Worm (Caenorhabditis elegans) whole organism, young adult: ENCODE results near the gene egl-9.

ENCODE experiments used
- ama-1 ChIP-seq, 3 experiments: fragments of 150-350 bp in 1 of 3; sonication (generic microtip) in 2 of 3; optimal IDR thresholded peaks; 2 replicates each; lab custom pipeline; 2014 to 2018; ENCODE audit warnings: missing biosample characterization in 2 of 3, missing genetic modification characterization in 2 of 3, missing genetic modification reagents in 2 of 3
- let-526 ChIP-seq: fragments of 200-800 bp; sonication (Bioruptor generic); IDR thresholded peaks from 2 replicates; pipeline ENCODE4 v1.3.6; 2022; ENCODE audit warnings: missing genetic modification reagents, missing genetic modification characterization, missing compliant biosample characterization
- ztf-18 ChIP-seq: sonication (generic microtip); optimal IDR thresholded peaks from 2 replicates; lab custom pipeline; 2016; ENCODE audit warnings: missing genotype, mild to moderate bottlenecking, missing genetic modification characterization, missing compliant biosample characterization

DNA sequence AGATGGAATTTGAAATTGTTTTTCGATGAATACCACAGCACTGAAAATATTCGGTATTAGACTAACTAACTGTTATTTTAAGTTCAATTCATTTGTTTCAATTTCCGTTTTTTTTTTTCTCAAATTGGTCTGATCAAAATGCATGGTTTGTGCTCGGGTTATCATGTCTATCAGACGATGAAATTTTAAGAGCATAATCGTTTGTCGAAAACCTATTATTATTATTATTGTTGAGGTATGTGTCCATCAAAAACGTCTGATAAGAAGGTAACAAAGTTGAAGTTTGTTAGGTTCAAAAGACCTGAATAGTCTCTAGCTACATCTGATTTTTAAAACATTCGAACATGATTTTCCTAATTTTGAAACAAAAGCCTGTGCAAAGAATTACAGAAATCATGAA is 15.7 kb downstream of the egl-9 start:
- no peak for TF ChIP-seq ama-1 (optimal IDR thresholded peaks at IDR 0.05; lab: Kevin White, UChicago)
- TF ChIP-seq ama-1 (GFP tag; optimal IDR thresholded peaks at IDR 0.05; lab: Kevin White, UChicago) = no peak
- TF ChIP-seq ztf-18 (tag; lab: Kevin White, UChicago) = no peak
- no peak for TF ChIP-seq let-526 (GFP tag; lab: Robert Waterston, UW)
